Fruit fly (Drosophila melanogaster): ENCODE data around the gene CG12535.

CG12535 gene

dm6 chrX:3355180-3355579, 93.6 kb downstream of the CG12535 start (continued):
- peak; percentile 88 for TF ChIP-seq row (GFP tag; IDR thresholded peaks at IDR 0.05)
- peak; percentile 10 for TF ChIP-seq HmgZ (tag; optimal IDR thresholded peaks at IDR 0.05)
- TF ChIP-seq Vsx1 (GFP tag; optimal IDR thresholded peaks at IDR 0.05) = peak; percentile 75
- TF ChIP-seq Sry-β (GFP tag; optimal IDR thresholded peaks at IDR 0.05) = no peak
- TF ChIP-seq Lhr (GFP tag; optimal IDR thresholded peaks at IDR 0.05) = peak; percentile 54
- peak; percentile 65 for TF ChIP-seq CG2120 (GFP tag; optimal IDR thresholded peaks at IDR 0.05)
- TF ChIP-seq CG16863 (GFP tag; optimal IDR thresholded peaks at IDR 0.05) = peak; percentile 46
- no peak for TF ChIP-seq bigmax (GFP tag; optimal IDR thresholded peaks at IDR 0.05)
- no peak for TF ChIP-seq CG10321 (GFP tag; IDR thresholded peaks at IDR 0.05)
- peak; percentile 28 for TF ChIP-seq CG33213 (GFP tag; optimal IDR thresholded peaks at IDR 0.05)
- peak; percentile 59; the same call in 1 of the 2 replicates for TF ChIP-seq aop (GFP tag; IDR thresholded peaks at IDR 0.05)
- TF ChIP-seq ftz-f1 (GFP tag; optimal IDR thresholded peaks at IDR 0.05) = no peak
- no peak for TF ChIP-seq run (tag; optimal IDR thresholded peaks at IDR 0.05)
- peak; percentile 89 for TF ChIP-seq sisA (GFP tag; IDR thresholded peaks at IDR 0.05)
- peak; percentile 21 for TF ChIP-seq CG8944 (GFP tag; optimal IDR thresholded peaks at IDR 0.05)
- no peak for TF ChIP-seq Side (GFP tag; optimal IDR thresholded peaks at IDR 0.05)
- no peak for TF ChIP-seq CG12236 (GFP tag; optimal IDR thresholded peaks at IDR 0.05)
- TF ChIP-seq CG9215 (GFP tag; IDR thresholded peaks at IDR 0.05) = peak; percentile 64
- TF ChIP-seq H2.0 (GFP tag; IDR thresholded peaks at IDR 0.05) = peak; percentile 80
- peak; percentile 15 for TF ChIP-seq vfl (GFP tag; optimal IDR thresholded peaks at IDR 0.05)
- TF ChIP-seq CG30403 (GFP tag; optimal IDR thresholded peaks at IDR 0.05) = peak; percentile 77
- no peak for TF ChIP-seq wek (GFP tag; optimal IDR thresholded peaks at IDR 0.05)
- no peak for TF ChIP-seq Sin3A (optimal IDR thresholded peaks at IDR 0.05)
- peak; percentile 8 for TF ChIP-seq CG31388 (GFP tag; optimal IDR thresholded peaks at IDR 0.05)
- TF ChIP-seq zen2 (GFP tag; IDR thresholded peaks at IDR 0.05; ENCODE audit: partially characterized antibody) = no peak
- TF ChIP-seq pnt (GFP tag; optimal IDR thresholded peaks at IDR 0.05) = peak; percentile 32
- TF ChIP-seq zen (tag; optimal IDR thresholded peaks at IDR 0.05) = peak; percentile 92
- TF ChIP-seq toy (GFP tag; IDR thresholded peaks at IDR 0.05) = peak; percentile 57; the same call in 1 of the 2 replicates
- TF ChIP-seq peb (GFP tag; IDR thresholded peaks at IDR 0.05) = peak; percentile 75
- TF ChIP-seq CG13287 (GFP tag; IDR thresholded peaks at IDR 0.05; ENCODE audit: partially characterized antibody) = no peak
- TF ChIP-seq CG12299 (tag; optimal IDR thresholded peaks at IDR 0.05) = peak; percentile 55
- TF ChIP-seq tin (GFP tag; optimal IDR thresholded peaks at IDR 0.05) = peak; percentile 79
- peak in 1 of 2 experiments; percentile 11 for TF ChIP-seq tll (GFP tag; optimal IDR thresholded peaks at IDR 0.05)
- TF ChIP-seq CG32772 (GFP tag; IDR thresholded peaks at IDR 0.05) = peak; percentile 80
- TF ChIP-seq CG11398 (GFP tag; optimal IDR thresholded peaks at IDR 0.05) = no peak
- TF ChIP-seq grn (GFP tag; optimal IDR thresholded peaks at IDR 0.05) = no peak
- TF ChIP-seq cato (GFP tag; optimal IDR thresholded peaks at IDR 0.05; ENCODE audit: borderline replicate concordance) = peak; percentile 50
- peak; percentile 72 for TF ChIP-seq lilli (GFP tag; optimal IDR thresholded peaks at IDR 0.05)
- TF ChIP-seq chif (GFP tag; optimal IDR thresholded peaks at IDR 0.05) = peak; percentile 2 to 67
- peak; percentile 85 for TF ChIP-seq CG15601 (tag; optimal IDR thresholded peaks at IDR 0.05)
- no peak for TF ChIP-seq CG3995 (GFP tag; optimal IDR thresholded peaks at IDR 0.05)
- peak; percentile 28 for TF ChIP-seq ems (GFP tag; optimal IDR thresholded peaks at IDR 0.05)
- no peak for TF ChIP-seq eve (GFP tag; optimal IDR thresholded peaks at IDR 0.05)
- TF ChIP-seq Chrac-16 (GFP tag; optimal IDR thresholded peaks at IDR 0.05) = peak; percentile 78
- peak; percentile 91 for TF ChIP-seq otp (GFP tag; IDR thresholded peaks at IDR 0.05)
- TF ChIP-seq Ets97D (GFP tag; optimal IDR thresholded peaks at IDR 0.05) = no peak
- TF ChIP-seq Scr (GFP tag; IDR thresholded peaks at IDR 0.05; ENCODE audit: partially characterized antibody) = no peak
- peak; percentile 59 for TF ChIP-seq slou (GFP tag; optimal IDR thresholded peaks at IDR 0.05)
- TF ChIP-seq sna (GFP tag; IDR thresholded peaks at IDR 0.05; ENCODE audit: partially characterized antibody) = no peak
- TF ChIP-seq Awh (GFP tag; IDR thresholded peaks at IDR 0.05) = peak; percentile 90
- peak; percentile 39 for TF ChIP-seq Atf3 (GFP tag; optimal IDR thresholded peaks at IDR 0.05)
- TF ChIP-seq MTF-1 (GFP tag; optimal IDR thresholded peaks at IDR 0.05; ENCODE audit: borderline replicate concordance) = peak; percentile 28
